Worm (Caenorhabditis elegans) whole organism, L4/young adult: ENCODE results near the gene ugt-62.

Experiments used
- W03F9.2 ChIP-seq: fragments of 150-350 bp; optimal IDR thresholded peaks from 2 replicates; lab custom pipeline; 2014; ENCODE audit warnings: missing biosample characterization, missing genetic modification characterization
- dao-5 ChIP-seq: sonication (generic microtip); optimal IDR thresholded peaks from 2 replicates; lab custom pipeline; 2016; ENCODE audit warnings: missing genotype, missing genetic modification characterization, moderate library complexity, missing compliant biosample characterization
- him-1 ChIP-seq: sonication (generic microtip); optimal IDR thresholded peaks from 2 replicates; lab custom pipeline; 2016; ENCODE audit warnings: missing genotype, missing genetic modification reagents, missing genetic modification characterization, missing compliant biosample characterization

ce11 chrIII:4552872-4553271 is 12.4 kb upstream of the ugt-62 start:
- no peak for TF ChIP-seq dao-5 (tag; lab: Kevin White, UChicago)
- no peak for TF ChIP-seq him-1 (tag; lab: Kevin White, UChicago)
- no peak for TF ChIP-seq W03F9.2 (tag; lab: Kevin White, UChicago)
